Worm (Caenorhabditis elegans) whole organism, L1 larva: ENCODE results near the gene aqp-11.

Experiments
- C16A3.4 ChIP-seq: fragments of 150-350 bp; optimal IDR thresholded peaks from 2 replicates; lab custom pipeline; 2014; ENCODE audit warnings: missing biosample characterization, missing genetic modification characterization
- F16B12.6 ChIP-seq: fragments of 150-350 bp; optimal IDR thresholded peaks from 2 replicates; lab custom pipeline; 2014; ENCODE audit warnings: missing biosample characterization, missing genetic modification characterization
- aha-1 ChIP-seq: fragments of 150-350 bp; optimal IDR thresholded peaks from 2 replicates; lab custom pipeline; 2014; ENCODE audit warnings: missing biosample characterization, missing genetic modification characterization
- alr-1 ChIP-seq: fragments of 200-800 bp; sonication (Bioruptor generic); optimal IDR thresholded peaks from 2 replicates; lab custom pipeline; 2018; ENCODE audit warnings: borderline replicate concordance, mild to moderate bottlenecking, missing genetic modification characterization, missing compliant biosample characterization
- aly-2 ChIP-seq: fragments of 150-350 bp; optimal IDR thresholded peaks from 2 replicates; lab custom pipeline; 2014; ENCODE audit warnings: missing biosample characterization, missing genetic modification characterization
- ama-1 ChIP-seq: fragments of 150-350 bp; optimal IDR thresholded peaks from 2 replicates; lab custom pipeline; 2014
- ceh-63 ChIP-seq: fragments of 200-800 bp; sonication (Bioruptor generic); optimal IDR thresholded peaks from 2 replicates; lab custom pipeline; 2018; ENCODE audit warnings: mild to moderate bottlenecking, missing genetic modification characterization, missing compliant biosample characterization
- efl-1 ChIP-seq, 4 experiments: fragments of 150-350 bp; optimal IDR thresholded peaks in 3 of 4; peaks in 1 of 4; 1 replicate in 1 of 4; 2 replicates in 3 of 4; lab custom pipeline; 2014; ENCODE audit warnings: missing biosample characterization in 2 of 4, missing genetic modification characterization in 2 of 4, missing genetic modification reagents in 2 of 4
- egl-13 ChIP-seq: sonication (generic microtip); optimal IDR thresholded peaks from 2 replicates; lab custom pipeline; 2016; ENCODE audit warnings: missing genotype, missing genetic modification reagents, missing genetic modification characterization, missing compliant biosample characterization
- egl-27 ChIP-seq, 2 experiments: fragments of 150-350 bp in 1 of 2; sonication (generic microtip); optimal IDR thresholded peaks; 3 replicates each; lab custom pipeline; 2017 to 2018; ENCODE audit warnings: missing biosample characterization in 2 of 2, missing genetic modification characterization in 2 of 2, missing genetic modification reagents in 2 of 2
- elt-2 ChIP-seq: sonication (generic microtip); optimal IDR thresholded peaks from 2 replicates; lab custom pipeline; 2016; ENCODE audit warnings: missing genetic modification characterization, mild to moderate bottlenecking, inconsistent platforms, missing compliant biosample characterization, missing genetic modification reagents
- elt-3 ChIP-seq, 6 experiments: fragments of 150-350 bp in 1 of 6; sonication (generic microtip); optimal IDR thresholded peaks; 2 replicates each; lab custom pipeline; 2017 to 2018; ENCODE audit warnings: missing biosample characterization in 6 of 6, missing genetic modification characterization in 6 of 6, inconsistent platforms in 1 of 6
- grh-1 ChIP-seq: fragments of 200-800 bp; sonication (Bioruptor generic); IDR thresholded peaks from 2 replicates; pipeline ENCODE4 v1.3.6; 2022; ENCODE audit warnings: missing genetic modification reagents, missing genetic modification characterization, missing compliant biosample characterization
- hlh-4 ChIP-seq: sonication (generic microtip); optimal IDR thresholded peaks from 2 replicates; lab custom pipeline; 2016; ENCODE audit warnings: mild to moderate bottlenecking, missing genetic modification characterization, missing compliant biosample characterization
- irx-1 ChIP-seq: sonication (generic microtip); optimal IDR thresholded peaks from 2 replicates; lab custom pipeline; 2016; ENCODE audit warnings: missing genetic modification characterization, missing compliant biosample characterization
- isw-1 ChIP-seq: fragments of 200-800 bp; sonication (Bioruptor generic); IDR thresholded peaks from 2 replicates; pipeline ENCODE4 v1.3.6; 2022; ENCODE audit warnings: missing genetic modification characterization, missing compliant biosample characterization
- lin-13 ChIP-seq: fragments of 150-350 bp; optimal IDR thresholded peaks from 2 replicates; lab custom pipeline; 2014; ENCODE audit warnings: missing biosample characterization, missing genetic modification reagents, missing genetic modification characterization
- lin-35 ChIP-seq, 2 experiments: fragments of 150-350 bp; optimal IDR thresholded peaks; 2 replicates each; lab custom pipeline; 2014; ENCODE audit warnings: missing biosample characterization in 2 of 2, missing genetic modification characterization in 2 of 2, missing genetic modification reagents in 2 of 2
- lir-3 ChIP-seq: sonication (generic microtip); optimal IDR thresholded peaks from 2 replicates; lab custom pipeline; 2016; ENCODE audit warnings: mild to moderate bottlenecking, missing genetic modification characterization, moderate library complexity, missing compliant biosample characterization; ENCODE audit not compliant: poor library complexity
- lsy-2 ChIP-seq, 2 experiments: fragments of 150-350 bp; optimal IDR thresholded peaks; 2 replicates each; lab custom pipeline; 2014; ENCODE audit warnings: missing biosample characterization in 2 of 2, missing genetic modification characterization in 2 of 2
- mdl-1 ChIP-seq, 2 experiments: fragments of 150-350 bp; optimal IDR thresholded peaks; 2 replicates each; lab custom pipeline; 2014 to 2017; ENCODE audit warnings: missing biosample characterization in 2 of 2, missing genetic modification characterization in 2 of 2, inconsistent platforms in 1 of 2
- mef-2 ChIP-seq: fragments of 150-350 bp; optimal IDR thresholded peaks from 2 replicates; lab custom pipeline; 2014; ENCODE audit warnings: missing biosample characterization, missing genetic modification characterization
- mep-1 ChIP-seq: fragments of 150-350 bp; optimal IDR thresholded peaks from 2 replicates; lab custom pipeline; 2014; ENCODE audit warnings: missing biosample characterization, missing genetic modification characterization
- nhr-11 ChIP-seq: fragments of 150-350 bp; optimal IDR thresholded peaks from 2 replicates; lab custom pipeline; 2014; ENCODE audit warnings: missing biosample characterization, missing genetic modification characterization
- nhr-19 ChIP-seq: fragments of 200-800 bp; sonication (Bioruptor generic); conservative IDR thresholded peaks from 2 replicates; pipeline ENCODE4 v1.3.6; 2022; ENCODE audit warnings: missing genetic modification characterization, missing compliant biosample characterization
- nhr-20 ChIP-seq: sonication (generic microtip); optimal IDR thresholded peaks from 2 replicates; lab custom pipeline; 2016; ENCODE audit warnings: mild to moderate bottlenecking, missing genetic modification characterization, missing compliant biosample characterization
- nhr-237 ChIP-seq: fragments of 150-350 bp; optimal IDR thresholded peaks from 2 replicates; lab custom pipeline; 2014; ENCODE audit warnings: missing biosample characterization, missing genetic modification characterization
- nhr-28 ChIP-seq: fragments of 150-350 bp; optimal IDR thresholded peaks from 2 replicates; lab custom pipeline; 2014; ENCODE audit warnings: missing biosample characterization, missing genetic modification characterization
- nhr-71 ChIP-seq: sonication (generic microtip); optimal IDR thresholded peaks from 2 replicates; lab custom pipeline; 2016; ENCODE audit warnings: mild to moderate bottlenecking, missing genetic modification characterization, moderate library complexity, missing compliant biosample characterization
- nhr-76 ChIP-seq: sonication (generic microtip); optimal IDR thresholded peaks from 2 replicates; lab custom pipeline; 2017; ENCODE audit warnings: missing biosample characterization, missing genetic modification characterization
- nhr-84 ChIP-seq: sonication (generic microtip); optimal IDR thresholded peaks from 2 replicates; lab custom pipeline; 2017; ENCODE audit warnings: missing biosample characterization, missing genetic modification characterization
- pax-3 ChIP-seq: fragments of 200-800 bp; sonication (Bioruptor generic); optimal IDR thresholded peaks from 2 replicates; lab custom pipeline; 2018; ENCODE audit warnings: mild to moderate bottlenecking, missing genetic modification characterization, moderate library complexity, missing compliant biosample characterization
- skn-1 ChIP-seq: fragments of 150-350 bp; optimal IDR thresholded peaks from 2 replicates; lab custom pipeline; 2014; ENCODE audit warnings: missing biosample characterization, missing genetic modification characterization
- snpc-4 ChIP-seq: fragments of 150-350 bp; optimal IDR thresholded peaks from 2 replicates; lab custom pipeline; 2014; ENCODE audit warnings: missing biosample characterization, missing genetic modification characterization
- snu-23 ChIP-seq: sonication (generic microtip); optimal IDR thresholded peaks from 2 replicates; lab custom pipeline; 2016; ENCODE audit warnings: missing genetic modification characterization, missing compliant biosample characterization
- unc-130 ChIP-seq: fragments of 150-350 bp; optimal IDR thresholded peaks from 2 replicates; lab custom pipeline; 2017; ENCODE audit warnings: missing biosample characterization, missing genetic modification characterization, inconsistent platforms
- unc-86 ChIP-seq: sonication (generic microtip); optimal IDR thresholded peaks from 2 replicates; lab custom pipeline; 2016; ENCODE audit warnings: missing genetic modification characterization, missing compliant biosample characterization
- unc-98 ChIP-seq: fragments of 200-800 bp; sonication (Bioruptor generic); IDR thresholded peaks from 2 replicates; pipeline ENCODE4 v1.3.6; 2022; ENCODE audit warnings: missing genetic modification characterization, missing compliant biosample characterization
- vab-15 ChIP-seq: sonication (generic microtip); optimal IDR thresholded peaks from 2 replicates; lab custom pipeline; 2017; ENCODE audit warnings: missing genotype, mild to moderate bottlenecking, missing genetic modification characterization, missing compliant biosample characterization
- zip-4 ChIP-seq: fragments of 200-800 bp; sonication (Bioruptor generic); optimal IDR thresholded peaks from 2 replicates; lab custom pipeline; 2018; ENCODE audit warnings: mild to moderate bottlenecking, missing genetic modification characterization, moderate library complexity, missing compliant biosample characterization

Gene aqp-11

DNA sequence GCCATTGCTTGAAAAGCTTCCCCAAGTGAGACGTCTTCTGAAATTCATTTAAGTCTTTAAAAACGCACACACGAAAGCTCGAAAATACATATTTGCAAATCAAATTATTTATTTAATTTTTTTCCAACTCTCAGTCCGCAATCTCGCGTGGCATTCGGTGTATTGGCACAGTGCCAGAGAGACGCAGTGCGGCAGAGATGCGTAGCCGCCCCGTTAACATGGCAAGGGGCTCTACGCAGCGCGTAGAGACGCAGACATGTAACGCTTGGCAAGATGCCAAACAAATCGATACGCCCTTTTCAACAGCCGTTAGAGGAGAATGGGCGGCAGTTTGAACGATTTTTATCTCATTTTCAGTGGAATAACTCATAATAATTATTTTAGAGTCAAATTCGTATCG is 29.5 kb upstream of the aqp-11 start, which contains the start of the genes drr-2 and set-16 (continued):
- peak; percentile 99 for TF ChIP-seq isw-1
- peak; percentile 85 for TF ChIP-seq mef-2
- peak; percentile 98 for TF ChIP-seq irx-1 (tag; lab: Kevin White, UChicago)
- peak in 1 of 2 experiments; percentile 90 for TF ChIP-seq mdl-1 (tag; optimal IDR thresholded peaks at IDR 0.05; lab: Kevin White, UChicago)
- peak; percentile 91 for TF ChIP-seq snpc-4
- TF ChIP-seq lin-35 (GFP tag; optimal IDR thresholded peaks at IDR 0.05; lab: Kevin White, UChicago) = peak; percentile 94 to 97
- no peak for TF ChIP-seq alr-1 (tag; lab: Kevin White, UChicago)
- peak; percentile 92 for TF ChIP-seq lir-3
- TF ChIP-seq grh-1 (GFP tag; lab: Robert Waterston, UW) = peak; percentile 98
- peak in 3 of 6 experiments; percentile 94 to 98 (median 95) for TF ChIP-seq elt-3 (tag; optimal IDR thresholded peaks at IDR 0.05; lab: Kevin White, UChicago)
- peak; percentile 97 for TF ChIP-seq nhr-11 (tag; lab: Kevin White, UChicago)
- TF ChIP-seq aha-1 = peak; percentile 96
- peak; percentile 100 for TF ChIP-seq nhr-71 (tag; lab: Kevin White, UChicago)
- TF ChIP-seq unc-130 (tag; lab: Kevin White, UChicago) = peak; percentile 98
- TF ChIP-seq nhr-19 (GFP tag; lab: Robert Waterston, UW) = peak; percentile 99
- peak; percentile 94 for TF ChIP-seq skn-1 (tag; lab: Kevin White, UChicago)
- TF ChIP-seq zip-4 (GFP tag; lab: Kevin White, UChicago) = peak; percentile 94
- peak; percentile 81 for TF ChIP-seq nhr-28 (tag; lab: Kevin White, UChicago)
- peak; percentile 99 for TF ChIP-seq snu-23
- TF ChIP-seq F16B12.6 (tag; lab: Kevin White, UChicago) = peak; percentile 100
- TF ChIP-seq lsy-2 (tag; optimal IDR thresholded peaks at IDR 0.05; lab: Kevin White, UChicago) = peak; percentile 97
- TF ChIP-seq unc-98 = peak; percentile 95
- TF ChIP-seq nhr-20 = peak; percentile 99
- peak; percentile 95 for TF ChIP-seq aly-2 (tag; lab: Kevin White, UChicago)
- TF ChIP-seq vab-15 (tag; lab: Kevin White, UChicago) = peak; percentile 68
- TF ChIP-seq egl-27 (tag; optimal IDR thresholded peaks at IDR 0.05; lab: Kevin White, UChicago) = peak in 1 of 2 experiments; percentile 80
- TF ChIP-seq C16A3.4 (tag; lab: Kevin White, UChicago) = peak; percentile 98
- TF ChIP-seq nhr-237 (tag; lab: Kevin White, UChicago) = peak; percentile 96
- peak; percentile 48 for TF ChIP-seq ama-1 (lab: Kevin White, UChicago)
- TF ChIP-seq ceh-63 (GFP tag; lab: Kevin White, UChicago) = peak; percentile 56
- peak; percentile 98 for TF ChIP-seq egl-13 (tag; lab: Kevin White, UChicago)
- peak; percentile 53 for TF ChIP-seq hlh-4 (tag; lab: Kevin White, UChicago)

DNA sequence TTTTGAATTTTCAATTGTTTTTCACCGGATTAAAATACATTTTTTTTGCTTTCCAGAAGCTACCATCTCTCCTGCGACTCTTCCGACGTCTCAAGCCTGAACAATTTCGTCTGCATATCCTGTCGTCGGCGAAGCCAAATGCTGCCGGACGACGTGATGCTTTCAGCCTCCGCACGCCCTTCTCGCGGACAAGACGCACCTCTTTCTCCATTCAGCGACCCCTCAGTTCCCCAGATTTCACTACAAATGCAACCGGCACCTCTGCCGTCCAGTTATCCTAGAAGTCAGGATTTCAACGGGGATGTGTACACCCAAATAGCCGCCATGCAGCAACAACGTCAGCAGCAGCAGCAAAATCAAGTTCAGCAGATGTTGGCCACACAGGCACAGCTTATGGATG is 28.8 kb upstream of the aqp-11 start:
- TF ChIP-seq alr-1 (tag; lab: Kevin White, UChicago) (peak; percentile 70), lin-13 (GFP tag; lab: Kevin White, UChicago) (no peak), unc-86 (tag; lab: Kevin White, UChicago) (no peak)

DNA sequence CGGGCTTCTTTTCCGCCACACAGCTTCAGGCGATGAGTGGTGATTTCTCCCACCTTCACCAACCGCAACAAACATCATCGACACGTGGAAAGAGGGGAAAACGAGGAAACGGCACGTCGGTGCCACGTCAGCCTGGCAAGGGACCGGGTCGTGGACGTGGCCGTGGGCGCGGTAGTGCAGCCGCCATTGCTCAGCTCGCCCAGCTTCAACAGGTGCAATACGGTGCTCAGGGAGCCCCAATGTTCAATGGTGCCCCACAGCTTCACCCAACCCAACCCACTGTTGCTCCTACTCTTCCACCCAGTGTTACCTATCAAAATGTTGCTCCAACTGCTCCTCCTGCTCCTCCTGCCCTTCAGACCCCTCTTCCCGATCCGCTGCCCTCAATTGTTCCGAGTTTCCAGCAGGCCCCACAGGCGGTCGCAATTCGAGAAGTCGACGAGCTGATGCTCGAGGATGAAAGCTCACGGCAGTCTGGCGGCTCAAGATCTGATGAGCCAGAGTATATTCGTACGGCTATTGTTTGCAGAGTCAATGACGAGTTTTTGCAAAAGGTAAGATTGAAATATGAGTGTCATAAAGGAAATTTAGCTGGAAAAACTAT is 27.1 kb upstream of the aqp-11 start:
- TF ChIP-seq mep-1 (tag; lab: Kevin White, UChicago) = no peak
- no peak for TF ChIP-seq nhr-76 (tag; lab: Kevin White, UChicago)
- no peak for TF ChIP-seq elt-2 (tag; lab: Kevin White, UChicago)
- no peak for TF ChIP-seq efl-1 (optimal IDR thresholded peaks at IDR 0.05; lab: Kevin White, UChicago)
- TF ChIP-seq efl-1 (GFP tag; optimal IDR thresholded peaks at IDR 0.05 in 1 of 2; lab: Kevin White, UChicago) = peak in 1 of 2 experiments; percentile 13
- no peak for TF ChIP-seq nhr-84 (tag; lab: Kevin White, UChicago)
- TF ChIP-seq pax-3 (tag; lab: Kevin White, UChicago) = no peak
- TF ChIP-seq hlh-4 (tag; lab: Kevin White, UChicago) = no peak
